Fruit fly (Drosophila melanogaster): ENCODE measurements around the gene CG18666.

The CG18666 gene

DNA sequence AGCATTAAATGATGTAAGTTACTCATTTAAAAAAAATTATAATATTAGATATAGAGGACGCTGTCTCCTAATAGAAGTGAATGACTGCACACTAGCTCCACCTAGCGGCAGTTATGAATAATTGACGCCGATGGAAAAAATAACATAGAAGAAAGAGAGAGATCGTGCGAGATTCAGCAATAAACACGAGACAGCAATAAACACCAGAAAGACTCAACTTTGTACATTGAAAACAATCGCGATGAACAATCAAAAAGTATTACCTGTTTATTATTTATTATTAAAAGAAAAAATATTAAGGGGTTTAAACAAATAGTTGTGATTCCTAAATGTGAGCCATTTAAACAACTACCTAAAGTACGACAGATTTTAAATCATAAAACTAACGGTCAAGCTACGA lies 48.5 kb upstream of the CG18666 start (continued):
- TF ChIP-seq E2f1 (GFP tag; IDR thresholded peaks at IDR 0.05) (peak; percentile 39; the same call in 1 of the 2 replicates), Xrp1 (GFP tag; IDR thresholded peaks at IDR 0.05) (peak; percentile 74), dan (GFP tag; IDR thresholded peaks at IDR 0.05) (no peak), crp (GFP tag; optimal IDR thresholded peaks at IDR 0.05) (no peak), NfI (GFP tag; optimal IDR thresholded peaks at IDR 0.05) (no peak), unpg (GFP tag; optimal IDR thresholded peaks at IDR 0.05) (no peak), Meics (GFP tag; optimal IDR thresholded peaks at IDR 0.05) (peak; percentile 27), CG32767 (GFP tag; IDR thresholded peaks at IDR 0.05) (no peak), CG10959 (GFP tag; IDR thresholded peaks at IDR 0.05) (no peak), CG18262 (tag; optimal IDR thresholded peaks at IDR 0.05) (peak; percentile 69), CG7987 (GFP tag; optimal IDR thresholded peaks at IDR 0.05) (peak; percentile 56), CG9609 (GFP tag; optimal IDR thresholded peaks at IDR 0.05) (no peak), pb (GFP tag; optimal IDR thresholded peaks at IDR 0.05) (no peak), CG13123 (GFP tag; optimal IDR thresholded peaks at IDR 0.05) (no peak), oc (tag; optimal IDR thresholded peaks at IDR 0.05) (no peak), CG16779 (GFP tag; IDR thresholded peaks at IDR 0.05) (0 out of 2 replicates have a peak, but pooled peaks have one; percentile 3), CG31224 (GFP tag; IDR thresholded peaks at IDR 0.05) (peak; percentile 25; the same call in 1 of the 2 replicates), CG7963 (GFP tag; IDR thresholded peaks at IDR 0.05; ENCODE audit: partially characterized antibody) (no peak), vfl (GFP tag; optimal IDR thresholded peaks at IDR 0.05) (no peak), HmgZ (tag; optimal IDR thresholded peaks at IDR 0.05) (no peak), slou (GFP tag; optimal IDR thresholded peaks at IDR 0.05) (no peak), h (optimal IDR thresholded peaks at IDR 0.05) (no peak), gsb-n (tag; optimal IDR thresholded peaks at IDR 0.05) (no peak), CG1792 (GFP tag; optimal IDR thresholded peaks at IDR 0.05) (no peak), Ada2b (GFP tag; IDR thresholded peaks at IDR 0.05) (no peak), Bdp1 (GFP tag; optimal IDR thresholded peaks at IDR 0.05) (no peak), trh (GFP tag; optimal IDR thresholded peaks at IDR 0.05) (no peak), hkb (optimal IDR thresholded peaks at IDR 0.05) (no peak), hkb (GFP tag; IDR thresholded peaks at IDR 0.05) (peak; percentile 82), btn (GFP tag; optimal IDR thresholded peaks at IDR 0.05) (no peak), CG9817 (tag; optimal IDR thresholded peaks at IDR 0.05) (no peak), sna (GFP tag; IDR thresholded peaks at IDR 0.05; ENCODE audit: partially characterized antibody) (no peak), shn (GFP tag; optimal IDR thresholded peaks at IDR 0.05) (no peak), TFAM (GFP tag; optimal IDR thresholded peaks at IDR 0.05) (no peak), Dbx (GFP tag; IDR thresholded peaks at IDR 0.05) (no peak), CG12942 (GFP tag; optimal IDR thresholded peaks at IDR 0.05) (no peak), CrebB (tag; optimal IDR thresholded peaks at IDR 0.05) (no peak), salm (tag; optimal IDR thresholded peaks at IDR 0.05) (no peak), CG33213 (GFP tag; optimal IDR thresholded peaks at IDR 0.05) (peak; percentile 13), ewg (GFP tag; optimal IDR thresholded peaks at IDR 0.05) (no peak), CG42726 (GFP tag; IDR thresholded peaks at IDR 0.05; ENCODE audit: partially characterized antibody) (no peak), CG8290 (GFP tag; optimal IDR thresholded peaks at IDR 0.05) (peak; percentile 76), CG8290 (tag; optimal IDR thresholded peaks at IDR 0.05) (no peak), CG2120 (GFP tag; optimal IDR thresholded peaks at IDR 0.05) (no peak), H2.0 (GFP tag; IDR thresholded peaks at IDR 0.05) (no peak), Six4 (GFP tag; optimal IDR thresholded peaks at IDR 0.05) (peak; percentile 12), CG12744 (GFP tag; optimal IDR thresholded peaks at IDR 0.05) (no peak), phol (tag; optimal IDR thresholded peaks at IDR 0.05) (peak; percentile 54), CG7839 (tag; optimal IDR thresholded peaks at IDR 0.05) (no peak), CG1647 (GFP tag; optimal IDR thresholded peaks at IDR 0.05) (no peak), zen (tag; optimal IDR thresholded peaks at IDR 0.05) (peak; percentile 40), Dll (GFP tag; IDR thresholded peaks at IDR 0.05; ENCODE audit: partially characterized antibody) (no peak), Opbp (GFP tag; IDR thresholded peaks at IDR 0.05; ENCODE audit: partially characterized antibody) (no peak)

Measured in whole organism, embryonic.